Worm (Caenorhabditis elegans) whole organism, L1 larva: ENCODE results near the gene usp-46.
A peak's percentile ranks its signal among the peaks of the same experiment; 100 is the strongest.

Source experiments
- C04F5.9 ChIP-seq: sonication (generic microtip); optimal IDR thresholded peaks from 2 replicates; lab custom pipeline; 2016; ENCODE audit warnings: missing genetic modification characterization, missing compliant biosample characterization
- C34B4.2 ChIP-seq: sonication (generic microtip); optimal IDR thresholded peaks from 2 replicates; lab custom pipeline; 2017; ENCODE audit warnings: mild to moderate bottlenecking, missing genetic modification characterization, missing compliant biosample characterization
- Y116A8C.19 ChIP-seq: sonication (generic microtip); optimal IDR thresholded peaks from 2 replicates; lab custom pipeline; 2016; ENCODE audit warnings: missing compliant biosample characterization, missing genetic modification characterization, borderline replicate concordance
- aly-2 ChIP-seq: fragments of 150-350 bp; optimal IDR thresholded peaks from 2 replicates; lab custom pipeline; 2014; ENCODE audit warnings: missing biosample characterization, missing genetic modification characterization
- ama-1 ChIP-seq: fragments of 150-350 bp; optimal IDR thresholded peaks from 2 replicates; lab custom pipeline; 2014
- ceh-8 ChIP-seq: fragments of 200-800 bp; sonication (Bioruptor generic); optimal IDR thresholded peaks from 2 replicates; lab custom pipeline; 2018; ENCODE audit warnings: mild to moderate bottlenecking, missing genetic modification characterization, moderate library complexity, missing compliant biosample characterization
- ceh-82 ChIP-seq, 3 experiments: fragments of 150-350 bp in 1 of 3; sonication (generic microtip) in 2 of 3; optimal IDR thresholded peaks; 2 replicates each; lab custom pipeline; 2014 to 2017; ENCODE audit warnings: missing biosample characterization in 3 of 3, missing genetic modification characterization in 3 of 3
- ceh-88 ChIP-seq: fragments of 200-800 bp; sonication (Bioruptor generic); IDR thresholded peaks from 2 replicates; pipeline ENCODE4 v1.3.6; 2022; ENCODE audit warnings: missing genetic modification characterization, missing compliant biosample characterization
- ces-1 ChIP-seq: fragments of 150-350 bp; optimal IDR thresholded peaks from 2 replicates; lab custom pipeline; 2014; ENCODE audit warnings: missing biosample characterization, missing genetic modification reagents, missing genetic modification characterization
- efl-1 ChIP-seq, 4 experiments: fragments of 150-350 bp; optimal IDR thresholded peaks in 3 of 4; peaks in 1 of 4; 1 replicate in 1 of 4; 2 replicates in 3 of 4; lab custom pipeline; 2014; ENCODE audit warnings: missing biosample characterization in 2 of 4, missing genetic modification characterization in 2 of 4, missing genetic modification reagents in 2 of 4
- egl-13 ChIP-seq: sonication (generic microtip); optimal IDR thresholded peaks from 2 replicates; lab custom pipeline; 2016; ENCODE audit warnings: missing genotype, missing genetic modification reagents, missing genetic modification characterization, missing compliant biosample characterization
- egl-27 ChIP-seq, 2 experiments: fragments of 150-350 bp in 1 of 2; sonication (generic microtip); optimal IDR thresholded peaks; 3 replicates each; lab custom pipeline; 2017 to 2018; ENCODE audit warnings: missing biosample characterization in 2 of 2, missing genetic modification characterization in 2 of 2, missing genetic modification reagents in 2 of 2
- elt-2 ChIP-seq: sonication (generic microtip); optimal IDR thresholded peaks from 2 replicates; lab custom pipeline; 2016; ENCODE audit warnings: missing genetic modification characterization, mild to moderate bottlenecking, inconsistent platforms, missing compliant biosample characterization, missing genetic modification reagents
- elt-3 ChIP-seq, 6 experiments: fragments of 150-350 bp in 1 of 6; sonication (generic microtip); optimal IDR thresholded peaks; 2 replicates each; lab custom pipeline; 2017 to 2018; ENCODE audit warnings: missing biosample characterization in 6 of 6, missing genetic modification characterization in 6 of 6, inconsistent platforms in 1 of 6
- fkh-8 ChIP-seq: sonication (generic microtip); optimal IDR thresholded peaks from 2 replicates; lab custom pipeline; 2016; ENCODE audit warnings: mild to moderate bottlenecking, missing genetic modification characterization, missing compliant biosample characterization
- grh-1 ChIP-seq: fragments of 200-800 bp; sonication (Bioruptor generic); IDR thresholded peaks from 2 replicates; pipeline ENCODE4 v1.3.6; 2022; ENCODE audit warnings: missing genetic modification reagents, missing genetic modification characterization, missing compliant biosample characterization
- lin-15B ChIP-seq: fragments of 150-350 bp; sonication (generic microtip); optimal IDR thresholded peaks from 3 replicates; lab custom pipeline; 2014; ENCODE audit warnings: missing biosample characterization, missing genetic modification characterization
- lin-35 ChIP-seq, 2 experiments: fragments of 150-350 bp; optimal IDR thresholded peaks; 2 replicates each; lab custom pipeline; 2014; ENCODE audit warnings: missing biosample characterization in 2 of 2, missing genetic modification characterization in 2 of 2, missing genetic modification reagents in 2 of 2
- lir-3 ChIP-seq: sonication (generic microtip); optimal IDR thresholded peaks from 2 replicates; lab custom pipeline; 2016; ENCODE audit warnings: mild to moderate bottlenecking, missing genetic modification characterization, moderate library complexity, missing compliant biosample characterization; ENCODE audit not compliant: poor library complexity
- lsy-2 ChIP-seq, 2 experiments: fragments of 150-350 bp; optimal IDR thresholded peaks; 2 replicates each; lab custom pipeline; 2014; ENCODE audit warnings: missing biosample characterization in 2 of 2, missing genetic modification characterization in 2 of 2
- mab-9 ChIP-seq: fragments of 200-800 bp; sonication (Bioruptor generic); IDR thresholded peaks from 2 replicates; pipeline ENCODE4 v1.3.6; 2022; ENCODE audit warnings: missing genetic modification reagents, missing genetic modification characterization, missing compliant biosample characterization
- mep-1 ChIP-seq: fragments of 150-350 bp; optimal IDR thresholded peaks from 2 replicates; lab custom pipeline; 2014; ENCODE audit warnings: missing biosample characterization, missing genetic modification characterization
- nhr-20 ChIP-seq: sonication (generic microtip); optimal IDR thresholded peaks from 2 replicates; lab custom pipeline; 2016; ENCODE audit warnings: mild to moderate bottlenecking, missing genetic modification characterization, missing compliant biosample characterization
- nhr-47 ChIP-seq: sonication (generic microtip); optimal IDR thresholded peaks from 2 replicates; lab custom pipeline; 2016; ENCODE audit warnings: mild to moderate bottlenecking, missing genetic modification characterization, moderate library complexity, missing compliant biosample characterization
- nhr-71 ChIP-seq: sonication (generic microtip); optimal IDR thresholded peaks from 2 replicates; lab custom pipeline; 2016; ENCODE audit warnings: mild to moderate bottlenecking, missing genetic modification characterization, moderate library complexity, missing compliant biosample characterization
- nhr-76 ChIP-seq: sonication (generic microtip); optimal IDR thresholded peaks from 2 replicates; lab custom pipeline; 2017; ENCODE audit warnings: missing biosample characterization, missing genetic modification characterization
- nhr-85 ChIP-seq: sonication (generic microtip); peaks from one replicate; lab custom pipeline; 2016; ENCODE audit warnings: missing genetic modification characterization, inconsistent platforms, missing compliant biosample characterization
- pax-3 ChIP-seq: fragments of 200-800 bp; sonication (Bioruptor generic); optimal IDR thresholded peaks from 2 replicates; lab custom pipeline; 2018; ENCODE audit warnings: mild to moderate bottlenecking, missing genetic modification characterization, moderate library complexity, missing compliant biosample characterization
- pqm-1 ChIP-seq: sonication (generic microtip); optimal IDR thresholded peaks from 3 replicates; lab custom pipeline; 2017; ENCODE audit warnings: missing biosample characterization, missing genetic modification characterization
- rnt-1 ChIP-seq: sonication (generic microtip); optimal IDR thresholded peaks from 2 replicates; lab custom pipeline; 2016; ENCODE audit warnings: mild to moderate bottlenecking, missing genetic modification characterization, moderate library complexity, missing compliant biosample characterization
- snpc-4 ChIP-seq: fragments of 150-350 bp; optimal IDR thresholded peaks from 2 replicates; lab custom pipeline; 2014; ENCODE audit warnings: missing biosample characterization, missing genetic modification characterization
- snu-23 ChIP-seq: sonication (generic microtip); optimal IDR thresholded peaks from 2 replicates; lab custom pipeline; 2016; ENCODE audit warnings: missing genetic modification characterization, missing compliant biosample characterization
- unc-130 ChIP-seq: fragments of 150-350 bp; optimal IDR thresholded peaks from 2 replicates; lab custom pipeline; 2017; ENCODE audit warnings: missing biosample characterization, missing genetic modification characterization, inconsistent platforms
- unc-86 ChIP-seq: sonication (generic microtip); optimal IDR thresholded peaks from 2 replicates; lab custom pipeline; 2016; ENCODE audit warnings: missing genetic modification characterization, missing compliant biosample characterization
- unc-98 ChIP-seq: fragments of 200-800 bp; sonication (Bioruptor generic); IDR thresholded peaks from 2 replicates; pipeline ENCODE4 v1.3.6; 2022; ENCODE audit warnings: missing genetic modification characterization, missing compliant biosample characterization
- zip-4 ChIP-seq: fragments of 200-800 bp; sonication (Bioruptor generic); optimal IDR thresholded peaks from 2 replicates; lab custom pipeline; 2018; ENCODE audit warnings: mild to moderate bottlenecking, missing genetic modification characterization, moderate library complexity, missing compliant biosample characterization

Gene usp-46

DNA sequence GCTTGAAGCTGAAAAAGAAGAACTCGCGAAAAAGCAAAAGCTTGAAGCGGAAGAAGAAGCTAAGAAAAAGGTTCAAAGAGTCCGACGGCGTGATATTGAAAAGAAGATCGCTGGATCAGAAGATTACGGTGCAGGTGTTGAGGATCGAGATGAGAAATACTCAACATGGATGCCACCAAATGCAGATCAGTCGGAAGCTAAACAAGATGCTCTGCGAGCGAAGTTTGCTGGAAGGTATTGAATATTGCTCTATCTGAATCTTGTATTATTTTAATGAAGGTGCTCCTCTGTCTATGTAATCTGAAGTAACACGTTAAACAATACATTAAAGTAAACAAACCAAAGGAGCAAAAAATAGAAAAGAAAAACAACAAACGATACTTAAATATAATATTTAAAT is 25.6 kb downstream of the usp-46 start:
- TF ChIP-seq efl-1 (optimal IDR thresholded peaks at IDR 0.05; lab: Kevin White, UChicago) = no peak
- TF ChIP-seq efl-1 (GFP tag; optimal IDR thresholded peaks at IDR 0.05 in 1 of 2; lab: Kevin White, UChicago) = peak in 1 of 2 experiments; percentile 55
- TF ChIP-seq ceh-82 (tag; optimal IDR thresholded peaks at IDR 0.05; lab: Kevin White, UChicago) = no peak
- TF ChIP-seq ces-1 = no peak

DNA sequence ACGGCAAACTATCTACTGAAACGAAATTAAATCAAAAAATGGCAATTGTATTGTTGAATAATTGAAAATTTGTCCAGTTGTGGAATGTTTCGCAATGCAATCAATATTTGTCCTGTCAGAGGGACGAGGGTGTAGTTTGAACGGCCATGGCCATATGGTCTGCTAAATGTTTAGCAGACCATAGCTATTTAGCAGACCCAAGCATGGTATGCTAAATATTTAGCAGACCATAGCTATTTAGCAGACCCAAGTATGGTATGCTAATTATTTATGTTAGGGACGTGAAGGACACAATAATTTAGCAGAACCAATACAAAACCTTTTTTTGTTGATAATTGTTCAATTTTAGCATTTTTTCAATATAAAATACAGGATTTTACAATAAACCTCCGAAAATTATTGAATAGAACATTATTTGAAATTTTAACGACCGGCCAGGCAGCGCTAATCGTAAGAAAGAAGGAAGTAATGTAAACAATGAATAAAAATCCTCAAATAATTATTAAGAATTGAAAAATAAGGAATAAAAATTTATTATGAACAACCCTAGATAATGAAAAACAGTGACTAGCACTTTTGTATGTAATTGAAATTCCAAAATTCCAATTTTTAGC is 28.7 kb downstream of the usp-46 start, which contains the start of gene riok-3:
riok-3 (minus strand) TSS at position 15 of the 614 bp plus-strand sequence.
- peak; percentile 29 for TF ChIP-seq zip-4 (GFP tag; lab: Kevin White, UChicago)
- no peak for TF ChIP-seq nhr-76
- TF ChIP-seq nhr-71 = peak; percentile 42
- TF ChIP-seq egl-27 (tag; optimal IDR thresholded peaks at IDR 0.05; lab: Kevin White, UChicago) = no peak
- no peak for TF ChIP-seq Y116A8C.19 (tag; lab: Kevin White, UChicago)
- no peak for TF ChIP-seq lin-15B (tag; lab: Kevin White, UChicago)
- TF ChIP-seq lin-35 (GFP tag; optimal IDR thresholded peaks at IDR 0.05; lab: Kevin White, UChicago) = no peak
- TF ChIP-seq ceh-88 = no peak
- no peak for TF ChIP-seq nhr-47 (tag; lab: Kevin White, UChicago)
- TF ChIP-seq efl-1 (optimal IDR thresholded peaks at IDR 0.05; lab: Kevin White, UChicago) = peak in 1 of 2 experiments; percentile 11
- TF ChIP-seq efl-1 (GFP tag; optimal IDR thresholded peaks at IDR 0.05 in 1 of 2; lab: Kevin White, UChicago) = peak in 1 of 2 experiments; percentile 71
- no peak for TF ChIP-seq C34B4.2 (tag; lab: Kevin White, UChicago)
- TF ChIP-seq pax-3 (tag; lab: Kevin White, UChicago) = no peak
- TF ChIP-seq egl-13 (tag; lab: Kevin White, UChicago) = no peak
- no peak for TF ChIP-seq mab-9 (GFP tag; lab: Robert Waterston, UW)
- no peak for TF ChIP-seq unc-98 (GFP tag; lab: Robert Waterston, UW)
- peak; percentile 0 for TF ChIP-seq snu-23 (GFP tag; lab: Kevin White, UChicago)
- peak; percentile 63 for TF ChIP-seq nhr-85
- peak in 1 of 2 experiments; percentile 7 for TF ChIP-seq lsy-2 (tag; optimal IDR thresholded peaks at IDR 0.05; lab: Kevin White, UChicago)
- TF ChIP-seq unc-130 (tag; lab: Kevin White, UChicago) = no peak
- TF ChIP-seq snpc-4 (tag; lab: Kevin White, UChicago) = no peak
- peak; percentile 18 for TF ChIP-seq lir-3 (tag; lab: Kevin White, UChicago)
- no peak for TF ChIP-seq ceh-8 (GFP tag; lab: Kevin White, UChicago)
- peak; percentile 38 for TF ChIP-seq ama-1
- no peak for TF ChIP-seq unc-86 (tag; lab: Kevin White, UChicago)
- TF ChIP-seq mep-1 = no peak
- no peak for TF ChIP-seq elt-2

DNA sequence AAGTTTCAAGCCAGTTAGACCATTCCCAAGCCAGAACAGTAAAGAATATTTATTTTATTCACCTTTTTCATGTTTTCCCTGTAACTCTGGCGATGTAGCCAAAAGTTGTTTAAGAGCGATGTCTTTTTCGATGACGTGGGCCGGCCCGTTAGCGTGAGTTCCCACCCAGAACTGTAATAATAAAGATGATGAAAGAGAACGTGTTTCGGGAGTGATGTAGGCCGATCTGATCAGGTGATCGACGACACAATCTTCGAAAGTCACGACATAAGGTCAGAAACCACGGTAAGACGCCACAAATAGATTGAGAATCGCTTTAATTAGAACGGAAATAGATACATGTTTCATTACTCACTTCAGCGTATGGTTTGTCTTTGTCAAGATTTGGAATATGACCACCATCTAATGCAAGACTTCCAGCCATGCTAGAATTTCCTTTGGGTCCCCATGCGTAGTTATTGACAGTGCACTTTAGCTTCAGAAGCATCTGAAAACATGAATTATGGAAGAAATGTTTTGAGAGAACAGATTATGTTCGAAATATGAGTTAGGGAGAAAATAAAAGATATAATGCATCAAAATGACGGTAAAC is 30.6 kb downstream of the usp-46 start, which contains the start of gene ZK632.4:
ZK632.4 (minus strand) TSS at position 487 of the 592 bp plus-strand sequence.
- TF ChIP-seq unc-130 (tag; lab: Kevin White, UChicago) (peak; percentile 37), lin-15B (tag; lab: Kevin White, UChicago) (no peak), aly-2 (tag; lab: Kevin White, UChicago) (no peak), elt-3 (tag; optimal IDR thresholded peaks at IDR 0.05; lab: Kevin White, UChicago) (peak in 1 of 6 experiments; percentile 26), nhr-85 (peak; percentile 37), fkh-8 (tag; lab: Kevin White, UChicago) (no peak), snpc-4 (tag; lab: Kevin White, UChicago) (no peak), nhr-20 (no peak), pqm-1 (tag; lab: Kevin White, UChicago) (no peak), C04F5.9 (tag; lab: Kevin White, UChicago) (no peak), grh-1 (GFP tag; lab: Robert Waterston, UW) (0 out of 2 replicates have a peak, but pooled peaks have one; percentile 35), ceh-88 (no peak), ama-1 (no peak), rnt-1 (tag; lab: Kevin White, UChicago) (no peak)
- TF ChIP-seq, all 84 proteins: peak for 4
